Worm (Caenorhabditis elegans) whole organism, young adult: ENCODE data around the gene F57F4.1.

Source experiments
- F49E8.2 ChIP-seq: sonication (generic microtip); optimal IDR thresholded peaks from 3 replicates; lab custom pipeline; 2017; ENCODE audit warnings: missing genetic modification characterization, mild to moderate bottlenecking, missing compliant biosample characterization, antibody characterized with exemption, moderate library complexity; ENCODE audit not compliant: insufficient read depth
- F55B11.4 ChIP-seq: sonication (generic microtip); optimal IDR thresholded peaks from 2 replicates; lab custom pipeline; 2016; ENCODE audit warnings: missing compliant biosample characterization, missing genetic modification characterization, borderline replicate concordance; ENCODE audit not compliant: insufficient read depth
- zfh-2 ChIP-seq: fragments of 200-800 bp; sonication (Bioruptor generic); conservative IDR thresholded peaks from 2 replicates; pipeline ENCODE4 v1.3.6; 2022; ENCODE audit warnings: missing genetic modification reagents, missing genetic modification characterization, missing compliant biosample characterization
- ztf-3 ChIP-seq: fragments of 200-800 bp; sonication (Bioruptor generic); optimal IDR thresholded peaks from 2 replicates; lab custom pipeline; 2018; ENCODE audit warnings: mild to moderate bottlenecking, missing genetic modification characterization, missing compliant biosample characterization

DNA sequence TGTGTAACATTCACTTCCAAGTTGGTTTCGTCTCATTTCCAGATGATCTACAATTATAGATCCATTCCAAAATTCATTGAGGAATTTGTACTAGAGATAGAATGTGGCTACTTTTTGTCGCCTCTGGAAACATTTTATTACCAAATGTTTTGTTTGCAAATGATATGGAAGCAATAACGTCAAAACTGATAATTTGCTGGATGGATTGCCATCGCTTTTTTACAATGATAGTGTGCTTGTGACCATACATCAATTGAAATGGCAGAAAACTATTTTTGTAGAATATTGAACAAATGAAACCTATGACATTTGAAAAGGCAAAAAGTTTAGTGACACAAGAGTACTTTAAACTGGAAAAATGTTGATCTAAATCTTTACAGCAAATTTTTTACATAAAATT, 24.2 kb downstream of the F57F4.1 start:
- no peak for TF ChIP-seq zfh-2
- no peak for TF ChIP-seq F55B11.4 (tag; lab: Kevin White, UChicago)
- TF ChIP-seq F49E8.2 (tag; lab: Kevin White, UChicago), result no peak
- no peak for TF ChIP-seq ztf-3 (GFP tag; lab: Kevin White, UChicago)
